Fruit fly (Drosophila melanogaster): ENCODE data around the gene CG6686.

Gene CG6686

DNA sequence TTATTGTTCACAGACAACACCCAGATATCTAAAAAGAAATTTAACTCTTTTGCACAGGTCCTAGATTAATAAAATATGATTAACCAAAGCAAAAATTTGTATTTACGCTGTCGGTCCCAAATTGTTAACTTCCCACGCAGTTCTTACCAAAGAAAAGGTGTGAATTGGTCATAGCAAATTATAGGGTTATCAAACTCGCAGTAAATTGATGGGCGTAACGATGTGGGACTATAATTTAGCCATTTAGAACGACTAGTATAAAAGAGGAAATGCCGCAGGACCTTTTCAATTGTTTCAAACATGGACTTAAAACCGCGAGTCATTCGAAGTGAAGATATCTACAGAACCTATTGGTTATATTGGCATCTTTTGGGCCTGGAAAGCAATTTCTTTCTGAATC is 52.0 kb downstream of the CG6686 start, which contains the start of gene Or33b:
Gene Or33b, plus strand, starts transcription at position 301 of the 400 bp plus-strand sequence.
- TF ChIP-seq CG13624 (GFP tag; optimal IDR thresholded peaks at IDR 0.05) (no peak), jigr1 (GFP tag; IDR thresholded peaks at IDR 0.05) (no peak), kni (GFP tag; optimal IDR thresholded peaks at IDR 0.05) (no peak)

Measured in whole organism, embryonic.